Fruit fly (Drosophila melanogaster) whole organism, wandering third instar larva: Measurements from ENCODE around the gene Ube3a.

Experiments
- HLH106 ChIP-seq: fragments of 200-800 bp; optimal IDR thresholded peaks from 3 replicates; lab custom pipeline; 2019; ENCODE audit warnings: missing biosample characterization, mild to moderate bottlenecking, missing genetic modification characterization, moderate library complexity
- Hr78 ChIP-seq: fragments of >200 bp; optimal IDR thresholded peaks from 2 replicates; lab custom pipeline; 2017; ENCODE audit warnings: missing biosample characterization, missing genetic modification characterization
- Jra ChIP-seq: sonication (Bioruptor generic); optimal IDR thresholded peaks from 2 replicates; lab custom pipeline; 2016; ENCODE audit warnings: missing biosample characterization, missing genetic modification characterization
- OdsH ChIP-seq: fragments of 200-800 bp; sonication (Bioruptor generic); optimal IDR thresholded peaks from 2 replicates; lab custom pipeline; 2016; ENCODE audit warnings: missing biosample characterization, mild to moderate bottlenecking, missing genetic modification characterization
- Rel ChIP-seq, 2 experiments: fragments of 200-800 bp; sonication (Bioruptor generic) in 1 of 2; optimal IDR thresholded peaks; 2 replicates in 1 of 2; 3 replicates in 1 of 2; lab custom pipeline; 2016 to 2019; ENCODE audit warnings: mild to moderate bottlenecking in 2 of 2, missing biosample characterization in 2 of 2, missing genetic modification characterization in 2 of 2, moderate library complexity in 1 of 2
- dl ChIP-seq, 2 experiments: fragments of 175-275, 200-275 bp in 1 of 2; fragments of 200-275 bp in 1 of 2; sonication (Bioruptor generic); optimal IDR thresholded peaks; lab custom pipeline; 2018; ENCODE audit warnings: mild to moderate bottlenecking in 2 of 2, missing biosample characterization in 2 of 2, missing genetic modification characterization in 2 of 2, moderate library complexity in 2 of 2; ENCODE audit not compliant: partially characterized antibody in 2 of 2, insufficient read depth in 1 of 2
- dsf ChIP-seq: sonication (Bioruptor generic); optimal IDR thresholded peaks from 2 replicates; lab custom pipeline; 2016; ENCODE audit warnings: missing biosample characterization, missing genetic modification characterization, borderline replicate concordance
- lola ChIP-seq: fragments of >200 bp; optimal IDR thresholded peaks from 2 replicates; lab custom pipeline; 2017; ENCODE audit warnings: missing biosample characterization, missing genetic modification characterization
- pan ChIP-seq: fragments of >200 bp; optimal IDR thresholded peaks from 2 replicates; lab custom pipeline; 2017
- psq ChIP-seq: fragments of 200-800 bp; sonication (Bioruptor generic); optimal IDR thresholded peaks from 3 replicates; lab custom pipeline; 2017; ENCODE audit warnings: missing biosample characterization, mild to moderate bottlenecking, missing genetic modification characterization, moderate library complexity
- sv ChIP-seq: fragments of 200-800 bp; sonication (Bioruptor generic); optimal IDR thresholded peaks from 3 replicates; lab custom pipeline; 2016; ENCODE audit warnings: missing biosample characterization, missing genetic modification characterization
- tai ChIP-seq: sonication (Bioruptor generic); optimal IDR thresholded peaks from 2 replicates; lab custom pipeline; 2016; ENCODE audit warnings: missing biosample characterization, missing genetic modification characterization
- usp ChIP-seq: fragments of >200 bp; optimal IDR thresholded peaks from 2 replicates; lab custom pipeline; 2017; ENCODE audit warnings: missing biosample characterization, missing genetic modification characterization
- woc ChIP-seq: sonication (Bioruptor generic); optimal IDR thresholded peaks from 2 replicates; lab custom pipeline; 2016; ENCODE audit warnings: missing biosample characterization, mild to moderate bottlenecking, missing genetic modification characterization

DNA sequence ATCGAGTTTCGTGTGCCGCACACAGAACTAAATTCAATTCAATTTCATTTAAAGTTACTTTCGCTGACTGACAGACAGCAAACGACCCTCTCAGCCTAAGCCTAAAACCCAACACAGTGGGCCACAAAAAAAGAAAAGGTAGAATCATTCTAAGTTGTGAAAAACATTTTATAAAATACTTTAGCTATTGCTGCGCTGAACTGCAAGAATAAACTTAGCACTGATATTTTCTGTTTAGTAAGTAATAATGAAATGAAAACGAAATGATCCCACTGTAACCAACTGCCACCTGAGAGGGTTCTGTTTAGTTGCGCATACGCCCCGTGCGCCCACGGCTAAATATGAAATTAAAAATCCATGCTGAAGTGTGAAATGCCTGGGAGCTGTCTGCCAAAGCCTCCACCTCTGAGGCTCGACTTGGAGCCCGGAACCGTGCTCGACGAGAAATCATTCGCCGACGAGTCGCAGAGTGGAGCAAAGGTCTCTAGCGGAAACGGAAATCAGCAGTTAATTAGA lies 37.3 kb downstream of the Ube3a start, which contains the start of gene CG14142:
- no peak for TF ChIP-seq Jra (GFP tag; lab: Kevin White, UChicago)
- no peak for TF ChIP-seq woc (GFP tag; lab: Kevin White, UChicago)
- TF ChIP-seq Hr78 (GFP tag; lab: Kevin White, UChicago): no peak
- no peak for TF ChIP-seq OdsH (GFP tag; lab: Kevin White, UChicago)
- TF ChIP-seq usp: no peak
- TF ChIP-seq dl (GFP tag; optimal IDR thresholded peaks at IDR 0.05; lab: Kevin White, UChicago; ENCODE audit: insufficient read depth in 1 of 2, partially characterized antibody in 2 of 2): no peak
- TF ChIP-seq lola: no peak
- TF ChIP-seq dsf (GFP tag; lab: Kevin White, UChicago): no peak
- TF ChIP-seq HLH106: no peak
- TF ChIP-seq sv (GFP tag; lab: Kevin White, UChicago): no peak
- no peak for TF ChIP-seq pan
- no peak for TF ChIP-seq psq (GFP tag; lab: Kevin White, UChicago)
- TF ChIP-seq tai (GFP tag; lab: Kevin White, UChicago): no peak
- no peak for TF ChIP-seq Rel (GFP tag; optimal IDR thresholded peaks at IDR 0.05; lab: Kevin White, UChicago)
- no peak for TF ChIP-seq Rel (tag; optimal IDR thresholded peaks at IDR 0.05; lab: Kevin White, UChicago)
